Fruit fly (Drosophila melanogaster) whole organism, embryonic: Measurements from ENCODE around the gene CG13000.
A peak's percentile ranks its signal among the peaks of the same experiment; 100 is the strongest.

ENCODE experiments used
- Ada2b ChIP-seq: fragments of 200-800 bp; sonication (Bioruptor generic); IDR thresholded peaks from 2 replicates; pipeline ENCODE4 v1.3.6; 2022; ENCODE audit warnings: missing biosample characterization, missing genetic modification characterization
- CG10209 ChIP-seq: fragments of 200-800 bp; sonication (Bioruptor generic); optimal IDR thresholded peaks from 3 replicates; lab custom pipeline; 2017; ENCODE audit warnings: missing biosample characterization, mild to moderate bottlenecking, missing genetic modification characterization, missing genetic modification reagents
- CG10462 ChIP-seq: fragments of 200-800 bp; sonication (Bioruptor generic); optimal IDR thresholded peaks from 2 replicates; lab custom pipeline; 2016; ENCODE audit warnings: missing biosample characterization, missing genetic modification characterization
- CG10654 ChIP-seq: fragments of 200-800 bp; sonication (Bioruptor generic); optimal IDR thresholded peaks from 2 replicates; lab custom pipeline; 2016; ENCODE audit warnings: missing biosample characterization, missing genetic modification characterization
- CG12104 ChIP-seq: fragments of 200-800 bp; sonication (Bioruptor generic); optimal IDR thresholded peaks from 3 replicates; lab custom pipeline; 2016; ENCODE audit warnings: missing biosample characterization, missing genetic modification characterization
- CG1233 ChIP-seq: fragments of 200-800 bp; sonication (Bioruptor generic); optimal IDR thresholded peaks from 4 replicates; lab custom pipeline; 2018; ENCODE audit warnings: missing biosample characterization, mild to moderate bottlenecking, missing genetic modification characterization
- CG13624 ChIP-seq: fragments of 200-800 bp; sonication (Bioruptor generic); optimal IDR thresholded peaks from 2 replicates; lab custom pipeline; 2016; ENCODE audit warnings: missing biosample characterization, missing genetic modification characterization
- CG14050 ChIP-seq: fragments of 200-800 bp; sonication (Bioruptor generic); IDR thresholded peaks from 3 replicates; pipeline ENCODE4 v1.3.6; 2022; ENCODE audit warnings: missing biosample characterization, missing genetic modification characterization
- CG16815 ChIP-seq: fragments of 200-800 bp; sonication (Bioruptor generic); optimal IDR thresholded peaks from 3 replicates; lab custom pipeline; 2017; ENCODE audit warnings: missing biosample characterization, mild to moderate bottlenecking, missing genetic modification characterization
- CG1792 ChIP-seq: fragments of 200-800 bp; sonication (Bioruptor generic); optimal IDR thresholded peaks from 2 replicates; lab custom pipeline; 2016; ENCODE audit warnings: missing biosample characterization, missing genetic modification characterization
- CG31365 ChIP-seq: fragments of 200-800 bp; sonication (Bioruptor generic); optimal IDR thresholded peaks from 2 replicates; lab custom pipeline; 2018; ENCODE audit warnings: missing biosample characterization, mild to moderate bottlenecking, missing genetic modification characterization
- CG6689 ChIP-seq: fragments of 200-800 bp; sonication (Bioruptor generic); IDR thresholded peaks from 2 replicates; pipeline ENCODE4 v1.3.6; 2022; ENCODE audit warnings: missing biosample characterization, missing genetic modification characterization
- CG6791 ChIP-seq: fragments of 200-800 bp; sonication (Bioruptor generic); IDR thresholded peaks from 3 replicates; pipeline ENCODE4 v1.3.6; 2022; ENCODE audit warnings: missing biosample characterization, missing genetic modification characterization; ENCODE audit not compliant: partially characterized antibody
- CG7357 ChIP-seq: fragments of 200-800 bp; sonication (Bioruptor generic); IDR thresholded peaks from 3 replicates; pipeline ENCODE4 v1.3.6; 2022; ENCODE audit warnings: missing biosample characterization, missing genetic modification characterization
- CG7987 ChIP-seq: fragments of 200-800 bp; sonication (Bioruptor generic); optimal IDR thresholded peaks from 2 replicates; lab custom pipeline; 2018; ENCODE audit warnings: missing biosample characterization, mild to moderate bottlenecking, missing genetic modification characterization, moderate library complexity
- CG8359 ChIP-seq: fragments of 200-800 bp; sonication (Bioruptor generic); optimal IDR thresholded peaks from 2 replicates; lab custom pipeline; 2017; ENCODE audit warnings: missing biosample characterization, mild to moderate bottlenecking, missing genetic modification characterization, borderline replicate concordance
- CG9215 ChIP-seq: fragments of 200-800 bp; sonication (Bioruptor generic); IDR thresholded peaks from 2 replicates; pipeline ENCODE4 v1.3.6; 2022; ENCODE audit warnings: missing biosample characterization, missing genetic modification characterization
- CG9609 ChIP-seq: fragments of 200-800 bp; sonication (Bioruptor generic); optimal IDR thresholded peaks from 3 replicates; lab custom pipeline; 2016; ENCODE audit warnings: missing biosample characterization, missing genetic modification characterization
- CG9797 ChIP-seq: fragments of 200-800 bp; sonication (Bioruptor generic); optimal IDR thresholded peaks from 3 replicates; lab custom pipeline; 2018; ENCODE audit warnings: missing biosample characterization, mild to moderate bottlenecking, missing genetic modification characterization
- Camta ChIP-seq: fragments of 200-800 bp; sonication (Bioruptor generic); optimal IDR thresholded peaks from 2 replicates; lab custom pipeline; 2016; ENCODE audit warnings: missing biosample characterization, missing genetic modification characterization
- Dip2 ChIP-seq: fragments of 200-800 bp; sonication (Bioruptor generic); IDR thresholded peaks from 2 replicates; pipeline ENCODE4 v1.3.6; 2022; ENCODE audit warnings: missing biosample characterization, missing genetic modification characterization
- Elba2 ChIP-seq: fragments of 200-800 bp; sonication (Bioruptor generic); optimal IDR thresholded peaks from 3 replicates; lab custom pipeline; 2016; ENCODE audit warnings: missing biosample characterization, missing genetic modification characterization
- Ets65A ChIP-seq: fragments of 200-800 bp; sonication (Bioruptor generic); peaks from one replicate; lab custom pipeline; 2016; ENCODE audit warnings: missing biosample characterization, missing genetic modification characterization
- Ets97D ChIP-seq: fragments of 200-800 bp; sonication (Bioruptor generic); optimal IDR thresholded peaks from 3 replicates; lab custom pipeline; 2016; ENCODE audit warnings: missing biosample characterization, missing genetic modification characterization
- HmgD ChIP-seq: fragments of 200-800 bp; sonication (Bioruptor generic); optimal IDR thresholded peaks from 3 replicates; lab custom pipeline; 2016; ENCODE audit warnings: missing biosample characterization, missing genetic modification characterization
- Hr39 ChIP-seq: fragments of >200 bp; optimal IDR thresholded peaks from 2 replicates; lab custom pipeline; 2017
- Jarid2 ChIP-seq: fragments of 200-800 bp; sonication (Bioruptor generic); optimal IDR thresholded peaks from 3 replicates; lab custom pipeline; 2017; ENCODE audit warnings: mild to moderate bottlenecking, missing biosample characterization, missing genetic modification reagents, missing genetic modification characterization
- Myb ChIP-seq: fragments of 200-800 bp; sonication (Bioruptor generic); optimal IDR thresholded peaks from 2 replicates; lab custom pipeline; 2016; ENCODE audit warnings: missing biosample characterization, missing genetic modification characterization
- Nf-YB ChIP-seq: fragments of 200-800 bp; sonication (Bioruptor generic); optimal IDR thresholded peaks from 3 replicates; lab custom pipeline; 2019; ENCODE audit warnings: missing biosample characterization, mild to moderate bottlenecking, missing genetic modification characterization, moderate library complexity
- Oaz ChIP-seq: fragments of 200-800 bp; sonication (Bioruptor generic); IDR thresholded peaks from 2 replicates; pipeline ENCODE4 v1.3.6; 2022; ENCODE audit warnings: missing biosample characterization, missing genetic modification characterization
- Oli ChIP-seq: fragments of 200-800 bp; sonication (Bioruptor generic); optimal IDR thresholded peaks from 2 replicates; lab custom pipeline; 2018; ENCODE audit warnings: missing biosample characterization, mild to moderate bottlenecking, missing genetic modification characterization, moderate library complexity
- Stat92E ChIP-seq, 3 experiments: fragments of >200 bp in 2 of 3; fragments of 200-800 bp in 1 of 3; sonication (Bioruptor generic) in 1 of 3; optimal IDR thresholded peaks; 2 replicates each; lab custom pipeline; 2017 to 2019; ENCODE audit warnings: missing biosample characterization in 3 of 3, missing genetic modification characterization in 3 of 3, mild to moderate bottlenecking in 1 of 3, moderate library complexity in 1 of 3
- Usf ChIP-seq: fragments of 200-800 bp; sonication (Bioruptor generic); optimal IDR thresholded peaks from 2 replicates; lab custom pipeline; 2017; ENCODE audit warnings: missing genotype, missing biosample characterization, missing genetic modification characterization
- chinmo ChIP-seq: fragments of 200-800 bp; sonication (Bioruptor generic); IDR thresholded peaks from 4 replicates; pipeline ENCODE4 v1.3.6; 2022; ENCODE audit warnings: missing biosample characterization, missing genetic modification characterization; ENCODE audit not compliant: partially characterized antibody
- dmrt11E ChIP-seq: fragments of 200-800 bp; sonication (Bioruptor generic); optimal IDR thresholded peaks from 3 replicates; lab custom pipeline; 2018; ENCODE audit warnings: missing biosample characterization, mild to moderate bottlenecking, missing genetic modification characterization, moderate library complexity
- ftz-f1 ChIP-seq: fragments of 200-800 bp; sonication (Bioruptor generic); optimal IDR thresholded peaks from 2 replicates; lab custom pipeline; 2016; ENCODE audit warnings: missing biosample characterization, missing genetic modification characterization
- hb ChIP-seq: fragments of 200-800 bp; sonication (Bioruptor generic); IDR thresholded peaks from 3 replicates; pipeline ENCODE4 v1.3.6; 2022; ENCODE audit warnings: missing biosample characterization, missing genetic modification characterization; ENCODE audit not compliant: partially characterized antibody
- jumu ChIP-seq: fragments of 200-800 bp; sonication (Bioruptor generic); optimal IDR thresholded peaks from 3 replicates; lab custom pipeline; 2016; ENCODE audit warnings: missing biosample characterization, missing genetic modification characterization
- klu ChIP-seq: fragments of 200-800 bp; sonication (Bioruptor generic); IDR thresholded peaks from 2 replicates; pipeline ENCODE4 v1.3.6; 2022; ENCODE audit warnings: missing biosample characterization, missing genetic modification characterization
- mld ChIP-seq: fragments of 200-800 bp; sonication (Bioruptor generic); IDR thresholded peaks from 3 replicates; pipeline ENCODE4 v1.3.6; 2022; ENCODE audit warnings: missing biosample characterization, missing genetic modification characterization; ENCODE audit not compliant: partially characterized antibody
- otp ChIP-seq: fragments of 200-800 bp; sonication (Bioruptor generic); IDR thresholded peaks from 3 replicates; pipeline ENCODE4, ENCODE4 v1.3.6; 2022; ENCODE audit warnings: missing biosample characterization, missing genetic modification characterization
- pnt ChIP-seq: fragments of 200-800 bp; sonication (Bioruptor generic); optimal IDR thresholded peaks from 3 replicates; lab custom pipeline; 2016; ENCODE audit warnings: missing biosample characterization, missing genetic modification characterization
- repo ChIP-seq: fragments of 200-800 bp; sonication (Bioruptor generic); optimal IDR thresholded peaks from 2 replicates; lab custom pipeline; 2016; ENCODE audit warnings: missing biosample characterization, missing genetic modification characterization
- rib ChIP-seq: fragments of 200-800 bp; sonication (Bioruptor generic); IDR thresholded peaks from 2 replicates; pipeline ENCODE4 v1.3.6; 2022; ENCODE audit warnings: missing biosample characterization, missing genetic modification characterization
- schlank ChIP-seq: fragments of 200-800 bp; sonication (Bioruptor generic); optimal IDR thresholded peaks from 2 replicates; lab custom pipeline; 2018; ENCODE audit warnings: missing biosample characterization, mild to moderate bottlenecking, missing genetic modification characterization
- slou ChIP-seq: fragments of 200-800 bp; sonication (Bioruptor generic); optimal IDR thresholded peaks from 3 replicates; lab custom pipeline; 2016; ENCODE audit warnings: missing biosample characterization, missing genetic modification characterization
- sob ChIP-seq: fragments of 200-800 bp; sonication (Bioruptor generic); IDR thresholded peaks from 2 replicates; pipeline ENCODE4 v1.3.6; 2022; ENCODE audit warnings: missing biosample characterization, missing genetic modification characterization
- sr ChIP-seq: fragments of 200-800 bp; sonication (Bioruptor generic); IDR thresholded peaks from 3 replicates; pipeline ENCODE4 v1.3.6; 2022; ENCODE audit warnings: missing biosample characterization, missing genetic modification characterization
- sug ChIP-seq: fragments of 200-800 bp; optimal IDR thresholded peaks from 2 replicates; lab custom pipeline; 2019; ENCODE audit warnings: missing biosample characterization, mild to moderate bottlenecking, missing genetic modification characterization, moderate library complexity
- twi ChIP-seq: fragments of 200-800 bp; optimal IDR thresholded peaks from 2 replicates; lab custom pipeline; 2019; ENCODE audit warnings: missing biosample characterization, mild to moderate bottlenecking, missing genetic modification characterization, moderate library complexity
- wek ChIP-seq: fragments of 200-800 bp; sonication (Bioruptor generic); optimal IDR thresholded peaks from 3 replicates; lab custom pipeline; 2018; ENCODE audit warnings: missing biosample characterization, mild to moderate bottlenecking, missing genetic modification characterization, moderate library complexity

CG13000 gene

dm6 chrX:16944049-16944532 is 4.2 kb downstream of the CG13000 start (continued):
- TF ChIP-seq chinmo (GFP tag; lab: Robert Waterston, UW) (0 out of 4 replicates have a peak, but pooled peaks have one; percentile 19), CG1233 (GFP tag; lab: Kevin White, UChicago) (peak; percentile 46), klu (GFP tag; lab: Robert Waterston, UW) (no peak), CG8359 (no peak), Oaz (GFP tag; lab: Robert Waterston, UW) (0 out of 2 replicates have a peak, but pooled peaks have one; percentile 22), pnt (GFP tag; lab: Kevin White, UChicago) (no peak), Camta (GFP tag; lab: Kevin White, UChicago) (no peak), Elba2 (no peak), HmgD (no peak), Stat92E (GFP tag; optimal IDR thresholded peaks at IDR 0.05; lab: Kevin White, UChicago) (no peak), Ets97D (GFP tag; lab: Kevin White, UChicago) (no peak), ftz-f1 (GFP tag; lab: Kevin White, UChicago) (no peak), Ada2b (GFP tag; lab: Robert Waterston, UW) (0 out of 2 replicates have a peak, but pooled peaks have one; percentile 20), wek (GFP tag; lab: Kevin White, UChicago) (no peak), CG6791 (GFP tag; lab: Robert Waterston, UW) (no peak), CG16815 (GFP tag; lab: Kevin White, UChicago) (peak; percentile 33), CG9609 (GFP tag; lab: Kevin White, UChicago) (no peak), hb (GFP tag; lab: Robert Waterston, UW) (no peak), slou (GFP tag; lab: Kevin White, UChicago) (no peak), CG9215 (GFP tag; lab: Robert Waterston, UW) (no peak), Hr39 (lab: Kevin White, UChicago) (no peak), twi (tag; lab: Kevin White, UChicago) (peak; percentile 19), sug (tag; lab: Kevin White, UChicago) (peak; percentile 47), schlank (no peak), sob (GFP tag; lab: Robert Waterston, UW) (no peak), Usf (GFP tag; lab: Kevin White, UChicago) (peak; percentile 9), Dip2 (GFP tag; lab: Robert Waterston, UW) (no peak), CG10209 (GFP tag; lab: Kevin White, UChicago) (peak; percentile 66), Oli (tag; lab: Kevin White, UChicago) (peak; percentile 70), CG1792 (no peak), Myb (no peak), CG31365 (no peak), rib (GFP tag; lab: Robert Waterston, UW) (peak; percentile 30; the same call in 1 of the 2 replicates), CG6689 (GFP tag; lab: Robert Waterston, UW) (peak; percentile 48; the same call in 1 of the 2 replicates), CG7987 (no peak), otp (GFP tag; lab: Robert Waterston, UW) (no peak), sr (GFP tag; lab: Robert Waterston, UW) (no peak), CG14050 (no peak), Ets65A (no peak), Jarid2 (GFP tag; lab: Kevin White, UChicago) (no peak), jumu (GFP tag; lab: Kevin White, UChicago) (no peak), CG7357 (GFP tag; lab: Robert Waterston, UW) (peak; percentile 40; the same call in 1 of the 3 replicates), dmrt11E (tag; lab: Kevin White, UChicago) (no peak), Nf-YB (GFP tag; lab: Kevin White, UChicago) (peak; percentile 55), mld (GFP tag; lab: Robert Waterston, UW) (no peak), CG13624 (GFP tag; lab: Kevin White, UChicago) (no peak), CG10462 (GFP tag; lab: Kevin White, UChicago) (no peak), CG9797 (GFP tag; lab: Kevin White, UChicago) (no peak), CG12104 (GFP tag; lab: Kevin White, UChicago) (peak; percentile 56), CG10654 (GFP tag; lab: Kevin White, UChicago) (peak; percentile 11), repo (GFP tag; lab: Kevin White, UChicago) (no peak)
